Fruit fly (Drosophila melanogaster) whole organism, prepupa: Measurements from ENCODE around the gene CG12725.

Experiments used
- Blimp-1 ChIP-seq: fragments of 200-800 bp; sonication (Bioruptor generic); optimal IDR thresholded peaks from 3 replicates; lab custom pipeline; 2017; ENCODE audit warnings: missing biosample characterization, missing genetic modification characterization, mild to moderate bottlenecking, moderate library complexity, missing genetic modification reagents
- CG10631 ChIP-seq: fragments of 200-800 bp; sonication (Bioruptor generic); optimal IDR thresholded peaks from 2 replicates; lab custom pipeline; 2016; ENCODE audit warnings: missing biosample characterization, missing genetic modification characterization
- CG10669 ChIP-seq: fragments of 200-800 bp; sonication (Bioruptor generic); optimal IDR thresholded peaks from 3 replicates; lab custom pipeline; 2018; ENCODE audit warnings: missing biosample characterization, mild to moderate bottlenecking, missing genetic modification characterization, moderate library complexity
- CG11294 ChIP-seq: fragments of 200-800 bp; sonication (Bioruptor generic); IDR thresholded peaks from 2 replicates; pipeline ENCODE4 v1.3.6; 2022; ENCODE audit warnings: missing biosample characterization, missing genetic modification characterization
- CG11762 ChIP-seq: fragments of 200-800 bp; sonication (Bioruptor generic); optimal IDR thresholded peaks from 3 replicates; lab custom pipeline; 2016; ENCODE audit warnings: missing biosample characterization, missing genetic modification characterization; ENCODE audit not compliant: insufficient read depth
- CG11902 ChIP-seq: fragments of 200-800 bp; sonication (Bioruptor generic); optimal IDR thresholded peaks from 3 replicates; lab custom pipeline; 2016; ENCODE audit warnings: missing biosample characterization, missing genetic modification characterization
- CG1621 ChIP-seq: fragments of 200-800 bp; sonication (Bioruptor generic); optimal IDR thresholded peaks from 3 replicates; lab custom pipeline; 2018; ENCODE audit warnings: missing biosample characterization, mild to moderate bottlenecking, missing genetic modification characterization
- CG16779 ChIP-seq: fragments of 200-800 bp; sonication (Bioruptor generic); optimal IDR thresholded peaks from 3 replicates; lab custom pipeline; 2017; ENCODE audit warnings: missing biosample characterization, mild to moderate bottlenecking, missing genetic modification characterization
- CG3032 ChIP-seq: fragments of 200-800 bp; optimal IDR thresholded peaks from 2 replicates; lab custom pipeline; 2019; ENCODE audit warnings: missing biosample characterization, mild to moderate bottlenecking, missing genetic modification characterization, moderate library complexity
- CG31627 ChIP-seq: fragments of 200-800 bp; sonication (Bioruptor generic); optimal IDR thresholded peaks from 3 replicates; lab custom pipeline; 2016; ENCODE audit warnings: missing biosample characterization, missing genetic modification characterization
- CG34406 ChIP-seq: fragments of 200-800 bp; sonication (Bioruptor generic); optimal IDR thresholded peaks from 3 replicates; lab custom pipeline; 2016; ENCODE audit warnings: missing biosample characterization, missing genetic modification characterization
- CG3919 ChIP-seq: fragments of 200-800 bp; sonication (Bioruptor generic); optimal IDR thresholded peaks from 3 replicates; lab custom pipeline; 2016; ENCODE audit warnings: missing biosample characterization, missing genetic modification characterization
- CG6163 ChIP-seq: fragments of 200-800 bp; sonication (Bioruptor generic); IDR thresholded peaks from 3 replicates; pipeline ENCODE4 v1.3.6; 2022; ENCODE audit warnings: missing biosample characterization, missing genetic modification characterization
- CG6276 ChIP-seq: fragments of 200-800 bp; sonication (Bioruptor generic); optimal IDR thresholded peaks from 2 replicates; lab custom pipeline; 2017; ENCODE audit warnings: missing biosample characterization, mild to moderate bottlenecking, missing genetic modification characterization
- CG6792 ChIP-seq: fragments of 200-800 bp; sonication (Bioruptor generic); optimal IDR thresholded peaks from 3 replicates; lab custom pipeline; 2016; ENCODE audit warnings: missing biosample characterization, missing genetic modification characterization
- CG6854 ChIP-seq: fragments of 200-800 bp; sonication (Bioruptor generic); optimal IDR thresholded peaks from 2 replicates; lab custom pipeline; 2017; ENCODE audit warnings: missing biosample characterization, mild to moderate bottlenecking, missing genetic modification characterization
- CG7368 ChIP-seq: fragments of 200-800 bp; sonication (Bioruptor generic); optimal IDR thresholded peaks from 3 replicates; lab custom pipeline; 2016; ENCODE audit warnings: missing biosample characterization, missing genetic modification characterization
- CG8119 ChIP-seq: fragments of 200-800 bp; sonication (Bioruptor generic); IDR thresholded peaks from 3 replicates; pipeline ENCODE4 v1.3.6; 2022; ENCODE audit warnings: missing biosample characterization, missing genetic modification characterization
- CG8319 ChIP-seq: fragments of 200-800 bp; sonication (Bioruptor generic); optimal IDR thresholded peaks from 3 replicates; lab custom pipeline; 2016; ENCODE audit warnings: missing biosample characterization, missing genetic modification characterization
- CG8632 ChIP-seq: fragments of 200-800 bp; sonication (Bioruptor generic); optimal IDR thresholded peaks from 3 replicates; lab custom pipeline; 2016; ENCODE audit warnings: missing biosample characterization, missing genetic modification characterization
- Eip75B ChIP-seq: fragments of 200-800 bp; sonication (Bioruptor generic); optimal IDR thresholded peaks from 3 replicates; lab custom pipeline; 2016; ENCODE audit warnings: missing biosample characterization, missing genetic modification characterization
- Eip78C ChIP-seq: fragments of 200-800 bp; sonication (Bioruptor generic); peaks from one replicate; lab custom pipeline; 2016; ENCODE audit warnings: missing biosample characterization, missing genetic modification characterization
- Eip93F ChIP-seq: fragments of 200-800 bp; sonication (Bioruptor generic); optimal IDR thresholded peaks from 2 replicates; lab custom pipeline; 2016; ENCODE audit warnings: missing biosample characterization, mild to moderate bottlenecking, missing genetic modification characterization
- Ets21C ChIP-seq: fragments of 200-800 bp; sonication (Bioruptor generic); optimal IDR thresholded peaks from 3 replicates; lab custom pipeline; 2016; ENCODE audit warnings: missing biosample characterization, missing genetic modification characterization
- Ets96B ChIP-seq: fragments of 200-800 bp; optimal IDR thresholded peaks from 2 replicates; lab custom pipeline; 2019; ENCODE audit warnings: missing biosample characterization, mild to moderate bottlenecking, missing genetic modification characterization, moderate library complexity
- Gug ChIP-seq: fragments of 200-800 bp; sonication (Bioruptor generic); IDR thresholded peaks from 2 replicates; pipeline ENCODE4 v1.3.6; 2022; ENCODE audit warnings: missing biosample characterization, missing genetic modification characterization
- Hr38 ChIP-seq: sonication (Bioruptor generic); optimal IDR thresholded peaks from 2 replicates; lab custom pipeline; 2016; ENCODE audit warnings: missing biosample characterization, missing genetic modification characterization
- Hr39 ChIP-seq: fragments of 200-800 bp; sonication (Bioruptor generic); optimal IDR thresholded peaks from 2 replicates; lab custom pipeline; 2016; ENCODE audit warnings: missing biosample characterization, missing genetic modification characterization
- Hr4 ChIP-seq: fragments of 200-800 bp; sonication (Bioruptor generic); optimal IDR thresholded peaks from 3 replicates; lab custom pipeline; 2016; ENCODE audit warnings: missing biosample characterization, missing genetic modification characterization
- Lpt ChIP-seq: fragments of 200-800 bp; sonication (Bioruptor generic); optimal IDR thresholded peaks from 3 replicates; lab custom pipeline; 2016; ENCODE audit warnings: missing biosample characterization, missing genetic modification characterization
- Met ChIP-seq: fragments of 200-800 bp; sonication (Bioruptor generic); optimal IDR thresholded peaks from 3 replicates; lab custom pipeline; 2016; ENCODE audit warnings: missing biosample characterization, missing genetic modification characterization
- OdsH ChIP-seq: fragments of 200-800 bp; sonication (Bioruptor generic); optimal IDR thresholded peaks from 3 replicates; lab custom pipeline; 2016; ENCODE audit warnings: missing biosample characterization, missing genetic modification characterization
- Sox102F ChIP-seq: fragments of 200-800 bp; sonication (Bioruptor generic); optimal IDR thresholded peaks from 2 replicates; lab custom pipeline; 2016; ENCODE audit warnings: missing biosample characterization, mild to moderate bottlenecking, missing genetic modification characterization
- Sox14 ChIP-seq: fragments of 200-800 bp; sonication (Bioruptor generic); optimal IDR thresholded peaks from 3 replicates; lab custom pipeline; 2016; ENCODE audit warnings: missing biosample characterization, missing genetic modification characterization
- achi ChIP-seq: fragments of 200-800 bp; sonication (Bioruptor generic); optimal IDR thresholded peaks from 3 replicates; lab custom pipeline; 2016; ENCODE audit warnings: missing biosample characterization, missing genetic modification characterization
- acj6 ChIP-seq: fragments of 200-800 bp; sonication (Bioruptor generic); optimal IDR thresholded peaks from 3 replicates; lab custom pipeline; 2016; ENCODE audit warnings: missing biosample characterization, missing genetic modification characterization
- cyc ChIP-seq: fragments of 200-800 bp; sonication (Bioruptor generic); optimal IDR thresholded peaks from 3 replicates; lab custom pipeline; 2016; ENCODE audit warnings: missing biosample characterization, missing genetic modification characterization
- dsx ChIP-seq: fragments of 200-800 bp; optimal IDR thresholded peaks from 3 replicates; lab custom pipeline; 2019; ENCODE audit warnings: missing biosample characterization, mild to moderate bottlenecking, missing genetic modification characterization, moderate library complexity; ENCODE audit not compliant: poor library complexity, severe bottlenecking
- eg ChIP-seq: fragments of 200-800 bp; sonication (Bioruptor generic); IDR thresholded peaks from 3 replicates; pipeline ENCODE4 v1.3.6; 2022; ENCODE audit warnings: missing biosample characterization, missing genetic modification characterization
- fd59A ChIP-seq: fragments of 200-800 bp; sonication (Bioruptor generic); optimal IDR thresholded peaks from 2 replicates; lab custom pipeline; 2017; ENCODE audit warnings: missing biosample characterization, mild to moderate bottlenecking, missing genetic modification characterization, missing genetic modification reagents
- fd85E ChIP-seq: fragments of 200-800 bp; sonication (Bioruptor generic); optimal IDR thresholded peaks from 3 replicates; lab custom pipeline; 2016; ENCODE audit warnings: missing biosample characterization, missing genetic modification characterization
- fkh ChIP-seq: fragments of 200-800 bp; sonication (Bioruptor generic); optimal IDR thresholded peaks from 3 replicates; lab custom pipeline; 2017; ENCODE audit warnings: missing biosample characterization, mild to moderate bottlenecking, missing genetic modification characterization, moderate library complexity
- lz ChIP-seq: fragments of 200-800 bp; sonication (Bioruptor generic); optimal IDR thresholded peaks from 3 replicates; lab custom pipeline; 2016; ENCODE audit warnings: missing biosample characterization, missing genetic modification characterization
- net ChIP-seq: fragments of 200-800 bp; sonication (Bioruptor generic); optimal IDR thresholded peaks from 3 replicates; lab custom pipeline; 2016; ENCODE audit warnings: missing biosample characterization, missing genetic modification characterization
- pdm3 ChIP-seq: fragments of 200-800 bp; sonication (Bioruptor generic); optimal IDR thresholded peaks from 3 replicates; lab custom pipeline; 2016; ENCODE audit warnings: missing biosample characterization, missing genetic modification characterization
- salr ChIP-seq, 2 experiments: fragments of 200-800 bp; sonication (Bioruptor generic); optimal IDR thresholded peaks; 3 replicates each; lab custom pipeline; 2016 to 2018; ENCODE audit warnings: missing biosample characterization in 2 of 2, missing genetic modification characterization in 2 of 2, mild to moderate bottlenecking in 1 of 2
- spab ChIP-seq: fragments of 200-800 bp; sonication (Bioruptor generic); optimal IDR thresholded peaks from 2 replicates; lab custom pipeline; 2017; ENCODE audit warnings: missing biosample characterization, mild to moderate bottlenecking, missing genetic modification characterization, missing genetic modification reagents
- ss ChIP-seq, 2 experiments: fragments of 200-800 bp; sonication (Bioruptor generic); optimal IDR thresholded peaks; 2 replicates in 1 of 2; 3 replicates in 1 of 2; lab custom pipeline; 2017 to 2018; ENCODE audit warnings: mild to moderate bottlenecking in 2 of 2, missing biosample characterization in 2 of 2, missing genetic modification characterization in 2 of 2, moderate library complexity in 1 of 2
- topi ChIP-seq: fragments of 200-800 bp; sonication (Bioruptor generic); optimal IDR thresholded peaks from 3 replicates; lab custom pipeline; 2016; ENCODE audit warnings: missing biosample characterization, missing genetic modification characterization
- vri ChIP-seq: fragments of 200-800 bp; sonication (Bioruptor generic); optimal IDR thresholded peaks from 3 replicates; lab custom pipeline; 2016; ENCODE audit warnings: missing biosample characterization, mild to moderate bottlenecking, missing genetic modification characterization

CG12725 gene

dm6 chrX:13373239-13374153 lies 29.2 kb downstream of the CG12725 start:
- TF ChIP-seq CG34406 (GFP tag; lab: Kevin White, UChicago) (peak; percentile 90), eg (GFP tag; lab: Robert Waterston, UW) (peak; percentile 88), Blimp-1 (GFP tag; lab: Kevin White, UChicago) (peak; percentile 65), vri (GFP tag; lab: Kevin White, UChicago) (peak; percentile 79), Eip75B (GFP tag; lab: Kevin White, UChicago) (peak; percentile 61), Ets96B (tag; lab: Kevin White, UChicago) (peak; percentile 81), CG6792 (GFP tag; lab: Kevin White, UChicago) (peak; percentile 90), topi (GFP tag; lab: Kevin White, UChicago) (peak; percentile 85), Met (peak; percentile 85), CG1621 (peak; percentile 80), CG8119 (GFP tag; lab: Robert Waterston, UW) (peak; percentile 84), Gug (GFP tag; lab: Robert Waterston, UW) (peak; percentile 81), cyc (GFP tag; lab: Kevin White, UChicago) (peak; percentile 84), pdm3 (peak; percentile 90), net (peak; percentile 91), Lpt (GFP tag; lab: Kevin White, UChicago) (peak; percentile 69), CG11762 (peak; percentile 86), salr (GFP tag; optimal IDR thresholded peaks at IDR 0.05; lab: Kevin White, UChicago) (peak; percentile 71 to 81), CG31627 (GFP tag; lab: Kevin White, UChicago) (peak; percentile 77), achi (GFP tag; lab: Kevin White, UChicago) (peak; percentile 88), spab (GFP tag; lab: Kevin White, UChicago) (peak; percentile 80), dsx (peak; percentile 89), lz (GFP tag; lab: Kevin White, UChicago) (peak; percentile 83), Sox102F (GFP tag; lab: Kevin White, UChicago) (peak; percentile 84), Hr38 (GFP tag; lab: Kevin White, UChicago) (no peak), CG10631 (GFP tag; lab: Kevin White, UChicago) (peak; percentile 87), CG11902 (peak; percentile 72), CG8632 (GFP tag; lab: Kevin White, UChicago) (peak; percentile 91), Eip78C (GFP tag; lab: Kevin White, UChicago) (peak; percentile 96), CG8319 (peak; percentile 81), Hr4 (GFP tag; lab: Kevin White, UChicago) (peak; percentile 50), CG10669 (GFP tag; lab: Kevin White, UChicago) (peak; percentile 85), fkh (GFP tag; lab: Kevin White, UChicago) (peak; percentile 71), CG11294 (GFP tag; lab: Robert Waterston, UW) (peak; percentile 78), CG7368 (GFP tag; lab: Kevin White, UChicago) (peak; percentile 82), CG6854 (GFP tag; lab: Kevin White, UChicago) (peak; percentile 79), fd85E (GFP tag; lab: Kevin White, UChicago) (peak; percentile 41), OdsH (peak; percentile 88), CG3032 (tag; lab: Kevin White, UChicago) (peak; percentile 82), CG6163 (peak; percentile 81), Ets21C (GFP tag; lab: Kevin White, UChicago) (peak; percentile 66), CG16779 (tag; lab: Kevin White, UChicago) (peak; percentile 55), CG6276 (GFP tag; lab: Kevin White, UChicago) (peak; percentile 82), Sox14 (GFP tag; lab: Kevin White, UChicago) (peak; percentile 80), acj6 (peak; percentile 70), Hr39 (GFP tag; lab: Kevin White, UChicago) (peak; percentile 77), CG3919 (GFP tag; lab: Kevin White, UChicago) (peak; percentile 90), ss (GFP tag; optimal IDR thresholded peaks at IDR 0.05; lab: Kevin White, UChicago) (peak; percentile 72 to 86), fd59A (GFP tag; lab: Kevin White, UChicago) (peak; percentile 71), Eip93F (GFP tag; lab: Kevin White, UChicago) (peak; percentile 3)
